Worm (Caenorhabditis elegans) whole organism, young adult: ENCODE measurements around the gene F20B6.6.

Source experiments
- B0019.2 ChIP-seq: fragments of 200-800 bp; sonication (Bioruptor generic); conservative IDR thresholded peaks from 2 replicates; pipeline ENCODE4 v1.3.6; 2022; ENCODE audit warnings: missing genetic modification reagents, missing genetic modification characterization, missing compliant biosample characterization
- B0035.1 ChIP-seq: sonication (generic microtip); optimal IDR thresholded peaks from 2 replicates; lab custom pipeline; 2016; ENCODE audit warnings: missing genetic modification characterization, mild to moderate bottlenecking, missing compliant biosample characterization, missing genotype, missing genetic modification reagents
- B0261.1 ChIP-seq: sonication (generic microtip); optimal IDR thresholded peaks from 2 replicates; lab custom pipeline; 2016; ENCODE audit warnings: mild to moderate bottlenecking, missing genetic modification characterization, moderate library complexity, missing compliant biosample characterization
- F10E7.11 ChIP-seq: sonication (generic microtip); optimal IDR thresholded peaks from 2 replicates; lab custom pipeline; 2017; ENCODE audit warnings: mild to moderate bottlenecking, missing genetic modification characterization, moderate library complexity, missing compliant biosample characterization
- F22D6.2 ChIP-seq: sonication (generic microtip); optimal IDR thresholded peaks from 2 replicates; lab custom pipeline; 2016; ENCODE audit warnings: mild to moderate bottlenecking, missing genetic modification characterization, missing compliant biosample characterization
- F33H1.4 ChIP-seq: fragments of 200-800 bp; sonication (Bioruptor generic); IDR thresholded peaks from 2 replicates; pipeline ENCODE4 v1.3.6; 2022; ENCODE audit warnings: missing genetic modification reagents, missing genetic modification characterization, missing compliant biosample characterization
- F49E8.2 ChIP-seq: sonication (generic microtip); optimal IDR thresholded peaks from 3 replicates; lab custom pipeline; 2017; ENCODE audit warnings: missing genetic modification characterization, mild to moderate bottlenecking, missing compliant biosample characterization, antibody characterized with exemption, moderate library complexity; ENCODE audit not compliant: insufficient read depth
- F55B11.4 ChIP-seq: sonication (generic microtip); optimal IDR thresholded peaks from 2 replicates; lab custom pipeline; 2016; ENCODE audit warnings: missing compliant biosample characterization, missing genetic modification characterization, borderline replicate concordance; ENCODE audit not compliant: insufficient read depth
- K11D2.4 ChIP-seq: fragments of 200-800 bp; sonication (Bioruptor generic); IDR thresholded peaks from 2 replicates; pipeline ENCODE4 v1.3.6; 2022; ENCODE audit warnings: missing genetic modification reagents, missing genetic modification characterization, missing compliant biosample characterization
- Y53F4B.3 ChIP-seq: fragments of 200-800 bp; sonication (Bioruptor generic); IDR thresholded peaks from 2 replicates; pipeline ENCODE4 v1.3.6; 2022; ENCODE audit warnings: missing genetic modification reagents, missing genetic modification characterization, missing compliant biosample characterization
- Y53G8AR.9 ChIP-seq: fragments of 200-800 bp; sonication (Bioruptor generic); conservative IDR thresholded peaks from 2 replicates; pipeline ENCODE4 v1.3.6; 2022; ENCODE audit warnings: missing genetic modification reagents, missing genetic modification characterization, missing compliant biosample characterization
- Y67H2A.10 ChIP-seq: fragments of 200-800 bp; sonication (Bioruptor generic); conservative IDR thresholded peaks from 2 replicates; pipeline ENCODE4 v1.3.6; 2022; ENCODE audit warnings: missing genetic modification reagents, missing genetic modification characterization, missing compliant biosample characterization
- athp-1 ChIP-seq: sonication (generic microtip); optimal IDR thresholded peaks from 2 replicates; lab custom pipeline; 2017; ENCODE audit warnings: mild to moderate bottlenecking, missing genetic modification characterization, missing compliant biosample characterization
- attf-6 ChIP-seq: fragments of 200-800 bp; sonication (Bioruptor generic); IDR thresholded peaks from 2 replicates; pipeline ENCODE4 v1.3.6; 2022; ENCODE audit warnings: missing genetic modification reagents, missing genetic modification characterization, missing compliant biosample characterization
- bed-1 ChIP-seq: fragments of 200-800 bp; sonication (Bioruptor generic); IDR thresholded peaks from 2 replicates; pipeline ENCODE4 v1.3.6; 2022; ENCODE audit warnings: missing genetic modification reagents, missing genetic modification characterization, missing compliant biosample characterization
- bed-2 ChIP-seq: fragments of 200-800 bp; sonication (Bioruptor generic); IDR thresholded peaks from 2 replicates; pipeline ENCODE4 v1.3.6; 2022; ENCODE audit warnings: missing genetic modification reagents, missing genetic modification characterization, missing compliant biosample characterization
- cebp-1 ChIP-seq, 2 experiments: fragments of 200-800 bp in 1 of 2; sonication (Bioruptor generic) in 1 of 2; sonication (generic microtip) in 1 of 2; IDR thresholded peaks in 1 of 2; optimal IDR thresholded peaks in 1 of 2; 2 replicates each; pipeline versions ENCODE4 v1.3.6 to Lab custom; 2017 to 2022; ENCODE audit warnings: missing compliant biosample characterization in 2 of 2, missing genetic modification characterization in 2 of 2, mild to moderate bottlenecking in 1 of 2, missing genetic modification reagents in 1 of 2, moderate library complexity in 1 of 2
- ceh-40 ChIP-seq: fragments of 200-800 bp; sonication (Bioruptor generic); IDR thresholded peaks from 2 replicates; pipeline ENCODE4 v1.3.6; 2022; ENCODE audit warnings: missing genetic modification characterization, missing compliant biosample characterization
- ceh-58 ChIP-seq: fragments of 200-800 bp; sonication (Bioruptor generic); IDR thresholded peaks from 2 replicates; pipeline ENCODE4 v1.3.6; 2022; ENCODE audit warnings: missing genetic modification characterization, missing compliant biosample characterization
- ceh-79 ChIP-seq: sonication (generic microtip); optimal IDR thresholded peaks from 2 replicates; lab custom pipeline; 2017; ENCODE audit warnings: mild to moderate bottlenecking, missing genetic modification characterization, missing compliant biosample characterization
- ceh-91 ChIP-seq: fragments of 200-800 bp; sonication (Bioruptor generic); IDR thresholded peaks from 2 replicates; pipeline ENCODE4 v1.3.6; 2022; ENCODE audit warnings: missing genetic modification reagents, missing genetic modification characterization, missing compliant biosample characterization
- die-1 ChIP-seq: sonication (generic microtip); optimal IDR thresholded peaks from 2 replicates; lab custom pipeline; 2016; ENCODE audit warnings: missing genotype, mild to moderate bottlenecking, missing genetic modification characterization, missing compliant biosample characterization
- dox-1 ChIP-seq: fragments of 200-800 bp; sonication (Bioruptor generic); IDR thresholded peaks from 2 replicates; pipeline ENCODE4 v1.3.6; 2022; ENCODE audit warnings: missing genetic modification reagents, missing genetic modification characterization, missing compliant biosample characterization
- dpl-1 ChIP-seq: fragments of 150-350 bp; optimal IDR thresholded peaks from 2 replicates; lab custom pipeline; 2014; ENCODE audit warnings: missing biosample characterization, missing genetic modification reagents, missing genetic modification characterization
- egrh-3 ChIP-seq: fragments of 200-800 bp; sonication (Bioruptor generic); IDR thresholded peaks from 2 replicates; pipeline ENCODE4 v1.3.6; 2022; ENCODE audit warnings: missing genetic modification reagents, missing genetic modification characterization, missing compliant biosample characterization
- him-1 ChIP-seq: sonication (generic microtip); optimal IDR thresholded peaks from 2 replicates; lab custom pipeline; 2016; ENCODE audit warnings: missing genotype, missing genetic modification reagents, missing genetic modification characterization, missing compliant biosample characterization
- hlh-26 ChIP-seq: fragments of 200-800 bp; sonication (Bioruptor generic); conservative IDR thresholded peaks from 2 replicates; pipeline ENCODE4 v1.3.6; 2022; ENCODE audit warnings: missing genetic modification reagents, missing genetic modification characterization, missing compliant biosample characterization
- hmg-1.2 ChIP-seq: fragments of 200-800 bp; sonication (Bioruptor generic); IDR thresholded peaks from 2 replicates; pipeline ENCODE4 v1.3.6; 2022; ENCODE audit warnings: missing genetic modification reagents, missing genetic modification characterization, missing compliant biosample characterization
- hsf-1 ChIP-seq: fragments of 200-800 bp; sonication (Bioruptor generic); IDR thresholded peaks from 2 replicates; pipeline ENCODE4 v1.3.6; 2022; ENCODE audit warnings: missing genetic modification reagents, missing genetic modification characterization, missing compliant biosample characterization
- let-526 ChIP-seq: fragments of 200-800 bp; sonication (Bioruptor generic); IDR thresholded peaks from 2 replicates; pipeline ENCODE4 v1.3.6; 2022; ENCODE audit warnings: missing genetic modification reagents, missing genetic modification characterization, missing compliant biosample characterization
- lin-26 ChIP-seq: fragments of 200-800 bp; sonication (Bioruptor generic); IDR thresholded peaks from 2 replicates; pipeline ENCODE4 v1.3.6; 2022; ENCODE audit warnings: missing genetic modification reagents, missing genetic modification characterization, missing compliant biosample characterization
- lin-54 ChIP-seq: fragments of 200-800 bp; sonication (Bioruptor generic); optimal IDR thresholded peaks from 2 replicates; lab custom pipeline; 2018; ENCODE audit warnings: mild to moderate bottlenecking, missing genetic modification characterization, missing compliant biosample characterization
- mes-4 ChIP-seq: sonication (generic microtip); optimal IDR thresholded peaks from 2 replicates; lab custom pipeline; 2016; ENCODE audit warnings: missing genotype, missing genetic modification characterization, missing compliant biosample characterization
- mxl-1 ChIP-seq: sonication (generic microtip); optimal IDR thresholded peaks from 2 replicates; lab custom pipeline; 2016; ENCODE audit warnings: missing genetic modification characterization, missing compliant biosample characterization
- nfya-1 ChIP-seq: sonication (generic microtip); optimal IDR thresholded peaks from 2 replicates; lab custom pipeline; 2017; ENCODE audit warnings: antibody characterized with exemption, missing compliant biosample characterization, missing genetic modification characterization, borderline replicate concordance; ENCODE audit not compliant: insufficient read depth
- nhr-179 ChIP-seq: sonication (generic microtip); optimal IDR thresholded peaks from 2 replicates; lab custom pipeline; 2016; ENCODE audit warnings: mild to moderate bottlenecking, missing genetic modification characterization, missing compliant biosample characterization
- nhr-27 ChIP-seq: fragments of 200-800 bp; sonication (Bioruptor generic); optimal IDR thresholded peaks from 2 replicates; lab custom pipeline; 2018; ENCODE audit warnings: mild to moderate bottlenecking, missing genetic modification characterization, moderate library complexity, missing compliant biosample characterization
- nhr-80 ChIP-seq: sonication (generic microtip); optimal IDR thresholded peaks from 2 replicates; lab custom pipeline; 2016; ENCODE audit warnings: missing genetic modification characterization, missing compliant biosample characterization
- rpc-1 ChIP-seq, 2 experiments: fragments of 150-350 bp in 1 of 2; sonication (generic microtip) in 1 of 2; optimal IDR thresholded peaks; 2 replicates each; lab custom pipeline; 2014 to 2018; ENCODE audit warnings: missing biosample characterization in 1 of 2, missing genetic modification characterization in 1 of 2, missing genetic modification reagents in 1 of 2, missing genotype in 1 of 2
- sdz-38 ChIP-seq: sonication (generic microtip); optimal IDR thresholded peaks from 2 replicates; lab custom pipeline; 2016; ENCODE audit warnings: missing genotype, missing genetic modification characterization, missing compliant biosample characterization
- snpc-1.1 ChIP-seq: sonication (generic microtip); optimal IDR thresholded peaks from 2 replicates; lab custom pipeline; 2017; ENCODE audit warnings: missing genetic modification characterization, mild to moderate bottlenecking, missing compliant biosample characterization, antibody characterized with exemption, moderate library complexity, missing genotype, missing genetic modification reagents; ENCODE audit not compliant: insufficient read depth
- snpc-3.4 ChIP-seq: sonication (generic microtip); optimal IDR thresholded peaks from 2 replicates; lab custom pipeline; 2017; ENCODE audit warnings: missing genetic modification characterization, mild to moderate bottlenecking, missing compliant biosample characterization, antibody characterized with exemption, moderate library complexity, missing genotype, missing genetic modification reagents
- tbp1 ChIP-seq: fragments of 200-800 bp; sonication (Bioruptor generic); optimal IDR thresholded peaks from 2 replicates; lab custom pipeline; 2018; ENCODE audit warnings: mild to moderate bottlenecking, missing genetic modification characterization, missing compliant biosample characterization
- tlf-1 ChIP-seq: fragments of 200-800 bp; sonication (Bioruptor generic); optimal IDR thresholded peaks from 2 replicates; lab custom pipeline; 2018; ENCODE audit warnings: mild to moderate bottlenecking, missing genetic modification characterization, missing compliant biosample characterization
- zim-3 ChIP-seq: sonication (generic microtip); optimal IDR thresholded peaks from 2 replicates; lab custom pipeline; 2017; ENCODE audit warnings: mild to moderate bottlenecking, missing genetic modification characterization, moderate library complexity, missing compliant biosample characterization
- ztf-18 ChIP-seq: sonication (generic microtip); optimal IDR thresholded peaks from 2 replicates; lab custom pipeline; 2016; ENCODE audit warnings: missing genotype, mild to moderate bottlenecking, missing genetic modification characterization, missing compliant biosample characterization
- ztf-6 ChIP-seq: fragments of 200-800 bp; sonication (Bioruptor generic); IDR thresholded peaks from 2 replicates; pipeline ENCODE4 v1.3.6; 2022; ENCODE audit warnings: missing genetic modification reagents, missing genetic modification characterization, missing compliant biosample characterization

F20B6.6 gene

ce11 chrX:4222779-4223387 lies 20.9 kb upstream of the F20B6.6 start (continued):
- TF ChIP-seq nhr-27 (tag; lab: Kevin White, UChicago) (no peak), tbp1 (GFP tag; lab: Kevin White, UChicago) (peak; percentile 39), him-1 (tag; lab: Kevin White, UChicago) (no peak), K11D2.4 (GFP tag; lab: Robert Waterston, UW) (peak; percentile 56), nhr-80 (tag; lab: Kevin White, UChicago) (peak; percentile 26), hmg-1.2 (peak; percentile 97), nhr-179 (tag; lab: Kevin White, UChicago) (no peak), athp-1 (tag; lab: Kevin White, UChicago) (no peak), bed-2 (no peak), ceh-40 (GFP tag; lab: Robert Waterston, UW) (no peak), ztf-18 (tag; lab: Kevin White, UChicago) (peak; percentile 20), lin-54 (GFP tag; lab: Kevin White, UChicago) (peak; percentile 35), tlf-1 (peak; percentile 60), B0035.1 (tag; lab: Kevin White, UChicago) (peak; percentile 61), nfya-1 (tag; lab: Kevin White, UChicago) (no peak), sdz-38 (tag; lab: Kevin White, UChicago) (no peak), hlh-26 (no peak), snpc-1.1 (tag; lab: Kevin White, UChicago) (no peak), F33H1.4 (GFP tag; lab: Robert Waterston, UW) (no peak), ceh-79 (no peak), dpl-1 (GFP tag; lab: Kevin White, UChicago) (no peak), dox-1 (GFP tag; lab: Robert Waterston, UW) (peak; percentile 68), B0261.1 (tag; lab: Kevin White, UChicago) (no peak), rpc-1 (optimal IDR thresholded peaks at IDR 0.05; lab: Kevin White, UChicago) (no peak), rpc-1 (tag; optimal IDR thresholded peaks at IDR 0.05; lab: Kevin White, UChicago) (no peak), Y67H2A.10 (GFP tag; lab: Robert Waterston, UW) (no peak), ceh-58 (no peak), cebp-1 (GFP tag; IDR thresholded peaks at IDR 0.05; lab: Robert Waterston, UW) (0 out of 2 replicates have a peak, but pooled peaks have one; percentile 27), cebp-1 (tag; optimal IDR thresholded peaks at IDR 0.05; lab: Kevin White, UChicago) (peak; percentile 86), F55B11.4 (no peak), Y53F4B.3 (GFP tag; lab: Robert Waterston, UW) (no peak), B0019.2 (GFP tag; lab: Robert Waterston, UW) (no peak), snpc-3.4 (tag; lab: Kevin White, UChicago) (no peak), mxl-1 (tag; lab: Kevin White, UChicago) (no peak), ztf-6 (GFP tag; lab: Robert Waterston, UW) (no peak), ceh-91 (GFP tag; lab: Robert Waterston, UW) (no peak), F10E7.11 (tag; lab: Kevin White, UChicago) (peak; percentile 45), zim-3 (tag; lab: Kevin White, UChicago) (no peak), F22D6.2 (tag; lab: Kevin White, UChicago) (no peak), let-526 (no peak), die-1 (peak; percentile 25), Y53G8AR.9 (no peak), F49E8.2 (no peak), mes-4 (no peak), bed-1 (GFP tag; lab: Robert Waterston, UW) (no peak), hsf-1 (GFP tag; lab: Robert Waterston, UW) (no peak), lin-26 (GFP tag; lab: Robert Waterston, UW) (peak; percentile 21; the same call in 1 of the 2 replicates), egrh-3 (no peak), attf-6 (no peak)
